Fruit fly (Drosophila melanogaster) whole organism, embryonic: Measurements from ENCODE around the gene Cyfip.
A peak's percentile ranks its signal among the peaks of the same experiment; 100 is the strongest.

Experiments
- Aef1 ChIP-seq: fragments of 200-800 bp; sonication (Bioruptor generic); IDR thresholded peaks from 3 replicates; pipeline ENCODE4 v1.3.6; 2022; ENCODE audit warnings: missing biosample characterization, missing genetic modification characterization
- CG10321 ChIP-seq: fragments of 200-800 bp; sonication (Bioruptor generic); IDR thresholded peaks from 2 replicates; pipeline ENCODE4 v1.3.6; 2022; ENCODE audit warnings: missing biosample characterization, missing genetic modification characterization
- CG10979 ChIP-seq: fragments of 200-800 bp; sonication (Bioruptor generic); optimal IDR thresholded peaks from 2 replicates; lab custom pipeline; 2018; ENCODE audit warnings: missing biosample characterization, mild to moderate bottlenecking, missing genetic modification characterization, moderate library complexity
- CG11560 ChIP-seq: fragments of 200-800 bp; sonication (Bioruptor generic); IDR thresholded peaks from 3 replicates; pipeline ENCODE4 v1.3.6; 2022; ENCODE audit warnings: missing biosample characterization, missing genetic modification characterization
- CG11695 ChIP-seq: fragments of 200-800 bp; sonication (Bioruptor generic); IDR thresholded peaks from 3 replicates; pipeline ENCODE4 v1.3.6; 2022; ENCODE audit warnings: missing biosample characterization, missing genetic modification characterization
- CG12219 ChIP-seq: fragments of 200-800 bp; sonication (Bioruptor generic); optimal IDR thresholded peaks from 3 replicates; lab custom pipeline; 2018; ENCODE audit warnings: missing biosample characterization, mild to moderate bottlenecking, missing genetic modification characterization
- CG13894 ChIP-seq: fragments of 200-800 bp; sonication (Bioruptor generic); optimal IDR thresholded peaks from 3 replicates; lab custom pipeline; 2018; ENCODE audit warnings: missing biosample characterization, mild to moderate bottlenecking, missing genetic modification characterization, moderate library complexity
- CG14441 ChIP-seq: fragments of 200-800 bp; sonication (Bioruptor generic); IDR thresholded peaks from 2 replicates; pipeline ENCODE4 v1.3.6; 2022; ENCODE audit warnings: missing biosample characterization, missing genetic modification characterization
- CG14710 ChIP-seq: fragments of 200-800 bp; sonication (Bioruptor generic); optimal IDR thresholded peaks from 3 replicates; lab custom pipeline; 2019; ENCODE audit warnings: missing biosample characterization, mild to moderate bottlenecking, missing genetic modification characterization, moderate library complexity
- CG14860 ChIP-seq: fragments of 200-800 bp; sonication (Bioruptor generic); IDR thresholded peaks from 3 replicates; pipeline ENCODE4 v1.3.6; 2022; ENCODE audit warnings: missing biosample characterization, missing genetic modification characterization; ENCODE audit not compliant: partially characterized antibody
- CG1529 ChIP-seq: fragments of 200-800 bp; sonication (Bioruptor generic); optimal IDR thresholded peaks from 3 replicates; lab custom pipeline; 2018; ENCODE audit warnings: missing biosample characterization, missing genetic modification characterization
- CG15514 ChIP-seq: fragments of 200-800 bp; sonication (Bioruptor generic); optimal IDR thresholded peaks from 3 replicates; lab custom pipeline; 2017; ENCODE audit warnings: missing biosample characterization, missing genetic modification characterization, mild to moderate bottlenecking, moderate library complexity, missing genetic modification reagents
- CG15601 ChIP-seq: fragments of 200-800 bp; sonication (Bioruptor generic); optimal IDR thresholded peaks from 3 replicates; lab custom pipeline; 2019; ENCODE audit warnings: missing biosample characterization, mild to moderate bottlenecking, missing genetic modification characterization, moderate library complexity
- CG16813 ChIP-seq: fragments of 200-800 bp; sonication (Bioruptor generic); IDR thresholded peaks from 3 replicates; pipeline ENCODE4 v1.3.6; 2022; ENCODE audit warnings: missing biosample characterization, missing genetic modification characterization; ENCODE audit not compliant: partially characterized antibody
- CG16815 ChIP-seq: fragments of 200-800 bp; sonication (Bioruptor generic); optimal IDR thresholded peaks from 3 replicates; lab custom pipeline; 2017; ENCODE audit warnings: missing biosample characterization, mild to moderate bottlenecking, missing genetic modification characterization
- CG17385 ChIP-seq: fragments of 200-800 bp; sonication (Bioruptor generic); optimal IDR thresholded peaks from 3 replicates; lab custom pipeline; 2018; ENCODE audit warnings: missing biosample characterization, mild to moderate bottlenecking, missing genetic modification characterization
- CG17568 ChIP-seq: fragments of 200-800 bp; sonication (Bioruptor generic); optimal IDR thresholded peaks from 2 replicates; lab custom pipeline; 2018; ENCODE audit warnings: missing biosample characterization, mild to moderate bottlenecking, missing genetic modification characterization, moderate library complexity
- CG2199 ChIP-seq: fragments of 200-800 bp; sonication (Bioruptor generic); IDR thresholded peaks from 3 replicates; pipeline ENCODE4 v1.3.6; 2022; ENCODE audit warnings: missing biosample characterization, missing genetic modification characterization
- CG30020 ChIP-seq: fragments of 200-800 bp; optimal IDR thresholded peaks from 2 replicates; lab custom pipeline; 2019; ENCODE audit warnings: missing biosample characterization, mild to moderate bottlenecking, missing genetic modification characterization, moderate library complexity
- CG30431 ChIP-seq: fragments of 200-800 bp; sonication (Bioruptor generic); optimal IDR thresholded peaks from 2 replicates; lab custom pipeline; 2017; ENCODE audit warnings: missing biosample characterization, missing genetic modification characterization
- CG32532 ChIP-seq: fragments of 200-800 bp; sonication (Bioruptor generic); IDR thresholded peaks from 2 replicates; pipeline ENCODE4 v1.3.6; 2022; ENCODE audit warnings: missing biosample characterization, missing genetic modification characterization
- CG32767 ChIP-seq: fragments of 200-800 bp; sonication (Bioruptor generic); IDR thresholded peaks from 2 replicates; pipeline ENCODE4 v1.3.6; 2022; ENCODE audit warnings: missing biosample characterization, missing genetic modification characterization
- CG5953 ChIP-seq: fragments of 200-800 bp; sonication (Bioruptor generic); IDR thresholded peaks from 2 replicates; pipeline ENCODE4 v1.3.6; 2022; ENCODE audit warnings: missing biosample characterization, missing genetic modification characterization
- CG7372 ChIP-seq: fragments of 200-800 bp; sonication (Bioruptor generic); IDR thresholded peaks from 2 replicates; pipeline ENCODE4 v1.3.6; 2022; ENCODE audit warnings: missing biosample characterization, missing genetic modification characterization
- CG8281 ChIP-seq: fragments of 200-800 bp; sonication (Bioruptor generic); optimal IDR thresholded peaks from 2 replicates; lab custom pipeline; 2018; ENCODE audit warnings: missing biosample characterization, mild to moderate bottlenecking, missing genetic modification characterization, moderate library complexity
- Camta ChIP-seq: fragments of 200-800 bp; sonication (Bioruptor generic); optimal IDR thresholded peaks from 2 replicates; lab custom pipeline; 2016; ENCODE audit warnings: missing biosample characterization, missing genetic modification characterization
- CkIIα-i1 ChIP-seq: fragments of 200-800 bp; sonication (Bioruptor generic); IDR thresholded peaks from 2 replicates; pipeline ENCODE4 v1.3.6; 2022; ENCODE audit warnings: missing biosample characterization, missing genetic modification characterization
- Dip3 ChIP-seq: fragments of 200-800 bp; sonication (Bioruptor generic); optimal IDR thresholded peaks from 3 replicates; lab custom pipeline; 2016; ENCODE audit warnings: missing biosample characterization, missing genetic modification characterization
- Eip74EF ChIP-seq, 2 experiments: fragments of 200-800 bp in 1 of 2; fragments of >200 bp in 1 of 2; sonication (Bioruptor generic) in 1 of 2; optimal IDR thresholded peaks; 2 replicates each; lab custom pipeline; 2017 to 2019; ENCODE audit warnings: missing biosample characterization in 2 of 2, missing genetic modification characterization in 2 of 2, mild to moderate bottlenecking in 1 of 2, moderate library complexity in 1 of 2
- HmgD ChIP-seq: fragments of 200-800 bp; sonication (Bioruptor generic); optimal IDR thresholded peaks from 3 replicates; lab custom pipeline; 2016; ENCODE audit warnings: missing biosample characterization, missing genetic modification characterization
- Oaz ChIP-seq: fragments of 200-800 bp; sonication (Bioruptor generic); IDR thresholded peaks from 2 replicates; pipeline ENCODE4 v1.3.6; 2022; ENCODE audit warnings: missing biosample characterization, missing genetic modification characterization
- YL-1 ChIP-seq: fragments of 200-800 bp; sonication (Bioruptor generic); optimal IDR thresholded peaks from 3 replicates; lab custom pipeline; 2017; ENCODE audit warnings: missing biosample characterization, mild to moderate bottlenecking, missing genetic modification characterization
- bbx ChIP-seq: fragments of 200-800 bp; sonication (Bioruptor generic); IDR thresholded peaks from 2 replicates; pipeline ENCODE4 v1.3.6; 2022; ENCODE audit warnings: missing biosample characterization, missing genetic modification characterization; ENCODE audit not compliant: partially characterized antibody
- cg ChIP-seq: fragments of 200-800 bp; sonication (Bioruptor generic); optimal IDR thresholded peaks from 3 replicates; lab custom pipeline; 2019; ENCODE audit warnings: missing biosample characterization, mild to moderate bottlenecking, missing genetic modification characterization, moderate library complexity
- crol ChIP-seq: fragments of 200-800 bp; sonication (Bioruptor generic); IDR thresholded peaks from 2 replicates; pipeline ENCODE4 v1.3.6; 2022; ENCODE audit warnings: missing biosample characterization, missing genetic modification characterization
- danr ChIP-seq: fragments of 200-800 bp; sonication (Bioruptor generic); IDR thresholded peaks from 2 replicates; pipeline ENCODE4 v1.3.6; 2022; ENCODE audit warnings: missing biosample characterization, missing genetic modification characterization
- dpn ChIP-seq, 2 experiments: fragments of 200-800 bp; sonication (Bioruptor generic); optimal IDR thresholded peaks; 3 replicates each; lab custom pipeline; 2016; ENCODE audit warnings: missing biosample characterization in 2 of 2, missing genetic modification characterization in 2 of 2
- dysf ChIP-seq: fragments of 200-800 bp; sonication (Bioruptor generic); IDR thresholded peaks from 3 replicates; pipeline ENCODE4 v1.3.6; 2022; ENCODE audit warnings: missing biosample characterization, missing genetic modification characterization
- emc ChIP-seq: fragments of 200-800 bp; sonication (Bioruptor generic); optimal IDR thresholded peaks from 2 replicates; lab custom pipeline; 2016; ENCODE audit warnings: missing biosample characterization, missing genetic modification characterization
- ftz-f1 ChIP-seq: fragments of 200-800 bp; sonication (Bioruptor generic); optimal IDR thresholded peaks from 2 replicates; lab custom pipeline; 2016; ENCODE audit warnings: missing biosample characterization, missing genetic modification characterization
- gfzf ChIP-seq: fragments of 200-800 bp; sonication (Bioruptor generic); optimal IDR thresholded peaks from 2 replicates; lab custom pipeline; 2016; ENCODE audit warnings: missing biosample characterization, mild to moderate bottlenecking, missing genetic modification characterization, moderate library complexity
- mld ChIP-seq: fragments of 200-800 bp; sonication (Bioruptor generic); IDR thresholded peaks from 3 replicates; pipeline ENCODE4 v1.3.6; 2022; ENCODE audit warnings: missing biosample characterization, missing genetic modification characterization; ENCODE audit not compliant: partially characterized antibody
- pzg ChIP-seq: fragments of 200-800 bp; sonication (Bioruptor generic); optimal IDR thresholded peaks from 3 replicates; lab custom pipeline; 2018; ENCODE audit warnings: missing biosample characterization, mild to moderate bottlenecking, missing genetic modification characterization, moderate library complexity
- sens ChIP-seq: fragments of 200-800 bp; sonication (Bioruptor generic); peaks from one replicate; lab custom pipeline; 2016; ENCODE audit warnings: missing biosample characterization, missing genetic modification characterization
- slbo ChIP-seq: fragments of 200-800 bp; sonication (Bioruptor generic); IDR thresholded peaks from 2 replicates; pipeline ENCODE4 v1.3.6; 2022; ENCODE audit warnings: missing biosample characterization, missing genetic modification characterization
- stwl ChIP-seq: fragments of 200-800 bp; sonication (Bioruptor generic); optimal IDR thresholded peaks from 3 replicates; lab custom pipeline; 2018; ENCODE audit warnings: missing biosample characterization, mild to moderate bottlenecking, missing genetic modification characterization, moderate library complexity
- tgo ChIP-seq: fragments of 200-800 bp; sonication (Bioruptor generic); IDR thresholded peaks from 3 replicates; pipeline ENCODE4 v1.3.6; 2022; ENCODE audit warnings: missing biosample characterization, missing genetic modification characterization
- trem ChIP-seq: fragments of 200-800 bp; optimal IDR thresholded peaks from 3 replicates; lab custom pipeline; 2019; ENCODE audit warnings: missing biosample characterization, mild to moderate bottlenecking, missing genetic modification characterization, moderate library complexity
- unpg ChIP-seq: fragments of 200-800 bp; sonication (Bioruptor generic); optimal IDR thresholded peaks from 3 replicates; lab custom pipeline; 2018; ENCODE audit warnings: missing biosample characterization, mild to moderate bottlenecking, missing genetic modification characterization, moderate library complexity
- vfl ChIP-seq: fragments of 200-800 bp; sonication (Bioruptor generic); optimal IDR thresholded peaks from 2 replicates; lab custom pipeline; 2016; ENCODE audit warnings: missing biosample characterization, missing genetic modification characterization
- vvl ChIP-seq: fragments of 200-800 bp; sonication (Bioruptor generic); IDR thresholded peaks from 2 replicates; pipeline ENCODE4 v1.3.6; 2022; ENCODE audit warnings: missing biosample characterization, missing genetic modification characterization
- yki ChIP-seq: fragments of >200 bp; optimal IDR thresholded peaks from 3 replicates; lab custom pipeline; 2018

The Cyfip gene

dm6 chr3R:15305246-15305645, 27.8 kb upstream of the Cyfip start:
- TF ChIP-seq CG14860 (GFP tag; lab: Robert Waterston, UW) (no peak), HmgD (GFP tag; lab: Kevin White, UChicago) (no peak), CG12219 (GFP tag; lab: Kevin White, UChicago) (no peak), CG30431 (GFP tag; lab: Kevin White, UChicago) (no peak), gfzf (no peak), CG15601 (no peak), pzg (no peak), CG5953 (GFP tag; lab: Robert Waterston, UW) (no peak), Oaz (GFP tag; lab: Robert Waterston, UW) (no peak), CG7372 (GFP tag; lab: Robert Waterston, UW) (no peak), Aef1 (no peak), slbo (no peak), Dip3 (GFP tag; lab: Kevin White, UChicago) (no peak), mld (GFP tag; lab: Robert Waterston, UW) (no peak), crol (GFP tag; lab: Robert Waterston, UW) (no peak), CG14710 (tag; lab: Kevin White, UChicago) (no peak), CG8281 (tag; lab: Kevin White, UChicago) (no peak), CG17385 (GFP tag; lab: Kevin White, UChicago) (no peak), CG17568 (GFP tag; lab: Kevin White, UChicago) (no peak), bbx (0 out of 2 replicates have a peak, but pooled peaks have one; percentile 6), dysf (0 out of 3 replicates have a peak, but pooled peaks have one; percentile 9), Eip74EF (GFP tag; optimal IDR thresholded peaks at IDR 0.05; lab: Kevin White, UChicago) (no peak), YL-1 (no peak), CG2199 (GFP tag; lab: Robert Waterston, UW) (no peak), tgo (GFP tag; lab: Robert Waterston, UW) (no peak), CG16815 (GFP tag; lab: Kevin White, UChicago) (no peak), sens (peak; percentile 22), dpn (GFP tag; optimal IDR thresholded peaks at IDR 0.05; lab: Kevin White, UChicago) (no peak), CG13894 (tag; lab: Kevin White, UChicago) (no peak), vfl (GFP tag; lab: Kevin White, UChicago) (no peak), CG10979 (no peak), emc (GFP tag; lab: Kevin White, UChicago) (no peak), stwl (tag; lab: Kevin White, UChicago) (no peak), ftz-f1 (GFP tag; lab: Kevin White, UChicago) (peak; percentile 56), CG15514 (GFP tag; lab: Kevin White, UChicago) (no peak), trem (tag; lab: Kevin White, UChicago) (no peak), CG32767 (GFP tag; lab: Robert Waterston, UW) (no peak), CG32532 (GFP tag; lab: Robert Waterston, UW) (no peak), CG16813 (GFP tag; lab: Robert Waterston, UW) (0 out of 3 replicates have a peak, but pooled peaks have one; percentile 24), CG10321 (GFP tag; lab: Robert Waterston, UW) (no peak), Camta (GFP tag; lab: Kevin White, UChicago) (no peak), CG11560 (tag; lab: Robert Waterston, UW) (0 out of 3 replicates have a peak, but pooled peaks have one; percentile 35), CG14441 (GFP tag; lab: Robert Waterston, UW) (no peak), CG1529 (GFP tag; lab: Kevin White, UChicago) (no peak), CG30020 (tag; lab: Kevin White, UChicago) (no peak), danr (GFP tag; lab: Robert Waterston, UW) (no peak), vvl (GFP tag; lab: Robert Waterston, UW) (0 out of 2 replicates have a peak, but pooled peaks have one; percentile 12), CG11695 (GFP tag; lab: Robert Waterston, UW) (no peak), cg (GFP tag; lab: Kevin White, UChicago) (no peak), unpg (GFP tag; lab: Kevin White, UChicago) (no peak), CkIIα-i1 (GFP tag; lab: Robert Waterston, UW) (no peak), yki (no peak)
